Worm (Caenorhabditis elegans) whole organism, L2 larva: Measurements from ENCODE around the gene T05A7.11.

Experiments
- F13H6.1 ChIP-seq: sonication (generic microtip); optimal IDR thresholded peaks from 2 replicates; lab custom pipeline; 2016; ENCODE audit warnings: missing genetic modification characterization, missing compliant biosample characterization
- ama-1 ChIP-seq: fragments of 150-350 bp; optimal IDR thresholded peaks from 2 replicates; lab custom pipeline; 2018; ENCODE audit warnings: inconsistent platforms
- ceh-82 ChIP-seq: fragments of 150-350 bp; optimal IDR thresholded peaks from 2 replicates; lab custom pipeline; 2014; ENCODE audit warnings: missing biosample characterization, missing genetic modification characterization
- elt-3 ChIP-seq: sonication (generic microtip); optimal IDR thresholded peaks from 2 replicates; lab custom pipeline; 2017; ENCODE audit warnings: missing biosample characterization, missing genetic modification characterization
- fos-1 ChIP-seq: fragments of 150-350 bp; optimal IDR thresholded peaks from 2 replicates; lab custom pipeline; 2014; ENCODE audit warnings: missing biosample characterization, missing genetic modification characterization
- nhr-10 ChIP-seq: sonication (generic microtip); optimal IDR thresholded peaks from 2 replicates; lab custom pipeline; 2017; ENCODE audit warnings: missing biosample characterization, missing genetic modification characterization
- nhr-23 ChIP-seq: fragments of 150-350 bp; optimal IDR thresholded peaks from 2 replicates; lab custom pipeline; 2014; ENCODE audit warnings: missing biosample characterization, missing genetic modification reagents, missing genetic modification characterization
- nhr-25 ChIP-seq: fragments of 150-350 bp; sonication (generic microtip); optimal IDR thresholded peaks from 3 replicates; lab custom pipeline; 2014; ENCODE audit warnings: missing biosample characterization, missing genetic modification characterization
- sma-3 ChIP-seq: sonication (generic microtip); optimal IDR thresholded peaks from 2 replicates; lab custom pipeline; 2016; ENCODE audit warnings: missing genetic modification reagents, missing genetic modification characterization, missing compliant biosample characterization
- sma-9 ChIP-seq, 2 experiments: fragments of 150-350 bp in 1 of 2; sonication (generic microtip) in 1 of 2; optimal IDR thresholded peaks; 2 replicates each; lab custom pipeline; 2014 to 2016; ENCODE audit warnings: missing genetic modification characterization in 2 of 2, mild to moderate bottlenecking in 1 of 2, missing biosample characterization in 1 of 2, missing compliant biosample characterization in 1 of 2, missing genetic modification reagents in 1 of 2, moderate library complexity in 1 of 2
- snpc-4 ChIP-seq: fragments of 150-350 bp; optimal IDR thresholded peaks from 2 replicates; lab custom pipeline; 2014; ENCODE audit warnings: missing biosample characterization, missing genetic modification characterization
- unc-39 ChIP-seq: fragments of 150-350 bp; optimal IDR thresholded peaks from 2 replicates; lab custom pipeline; 2014; ENCODE audit warnings: missing biosample characterization, missing genetic modification characterization
- unc-62 ChIP-seq: fragments of 150-350 bp; optimal IDR thresholded peaks from 2 replicates; lab custom pipeline; 2014; ENCODE audit warnings: missing biosample characterization, missing genetic modification reagents, missing genetic modification characterization

DNA sequence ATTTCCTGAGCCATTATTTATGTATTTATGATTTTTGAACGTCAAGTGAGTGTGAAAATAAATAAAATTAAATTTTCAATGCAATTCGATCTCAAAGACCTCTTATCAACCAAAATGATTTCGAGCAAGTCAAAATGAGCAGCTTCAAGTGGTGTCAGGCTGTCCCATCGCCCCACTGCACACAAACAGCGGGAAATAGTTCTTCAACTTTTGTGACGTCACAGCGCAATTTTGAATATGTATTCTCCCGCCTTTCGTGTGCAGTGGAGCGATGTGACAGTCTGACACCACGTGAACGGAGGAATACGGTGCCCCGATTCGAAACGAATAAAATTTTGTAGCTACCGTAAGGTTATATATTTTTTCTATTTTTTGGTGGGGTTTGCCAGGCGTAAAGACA lies 8.4 kb upstream of the T05A7.11 start:
- TF ChIP-seq nhr-10 (tag; lab: Kevin White, UChicago) (no peak), ama-1 (no peak), unc-62 (no peak), nhr-23 (tag; lab: Kevin White, UChicago) (no peak), nhr-25 (no peak), unc-39 (tag; lab: Kevin White, UChicago) (no peak), elt-3 (tag; lab: Kevin White, UChicago) (no peak), ceh-82 (tag; lab: Kevin White, UChicago) (no peak), sma-3 (no peak), snpc-4 (no peak), F13H6.1 (tag; lab: Kevin White, UChicago) (no peak), sma-9 (GFP tag; optimal IDR thresholded peaks at IDR 0.05; lab: Kevin White, UChicago) (no peak), sma-9 (tag; optimal IDR thresholded peaks at IDR 0.05; lab: Kevin White, UChicago) (no peak), fos-1 (tag; lab: Kevin White, UChicago) (no peak)
